Worm (Caenorhabditis elegans): Measurements from ENCODE around the gene F54C9.14.

Gene F54C9.14

DNA sequence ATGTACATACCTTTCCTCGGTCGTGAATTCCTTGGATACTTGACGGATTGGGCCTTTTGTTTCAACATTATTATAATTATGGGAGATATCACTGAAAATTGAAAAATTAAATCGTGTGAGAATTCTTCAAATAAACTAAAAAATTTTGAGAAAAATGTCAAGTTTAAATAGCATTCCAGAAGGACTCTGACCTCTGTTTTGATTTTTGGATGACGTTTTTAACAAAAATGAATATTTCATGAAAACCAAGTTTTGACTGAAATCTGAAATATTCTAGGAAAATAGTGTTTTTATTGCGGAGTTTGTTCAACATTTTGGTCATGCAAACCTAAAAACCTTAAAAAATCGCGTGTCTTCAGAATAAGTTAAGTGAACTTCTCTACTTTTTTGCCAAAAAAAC lies 5.9 kb upstream of the F54C9.14 start, which contains the start of gene glb-27:
glb-27 (minus strand) TSS at position 101 of the 400 bp plus-strand sequence.
- no peak for TF ChIP-seq unc-62 (GFP tag; optimal IDR thresholded peaks at IDR 0.05)

DNA sequence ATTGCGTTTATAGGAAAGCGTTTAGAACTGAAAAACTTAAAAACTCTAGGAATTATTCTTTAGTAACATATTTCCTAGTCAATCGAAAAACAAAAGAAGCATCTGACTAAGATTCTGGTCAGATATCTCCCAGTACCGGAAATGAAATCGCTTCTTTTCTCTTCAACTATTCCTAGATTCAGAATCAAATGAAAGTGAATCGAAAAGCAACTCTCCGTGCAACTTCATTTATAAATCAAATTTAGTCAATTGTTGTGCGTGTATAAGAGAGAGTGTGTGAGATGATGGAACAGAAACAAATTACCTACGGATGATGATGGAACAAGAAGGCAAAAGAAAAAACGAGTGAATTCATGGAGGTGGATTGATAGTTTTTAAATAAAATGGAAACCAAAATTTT lies 2.9 kb upstream of the F54C9.14 start:
- TF ChIP-seq unc-62 (GFP tag; optimal IDR thresholded peaks at IDR 0.05) = no peak

DNA sequence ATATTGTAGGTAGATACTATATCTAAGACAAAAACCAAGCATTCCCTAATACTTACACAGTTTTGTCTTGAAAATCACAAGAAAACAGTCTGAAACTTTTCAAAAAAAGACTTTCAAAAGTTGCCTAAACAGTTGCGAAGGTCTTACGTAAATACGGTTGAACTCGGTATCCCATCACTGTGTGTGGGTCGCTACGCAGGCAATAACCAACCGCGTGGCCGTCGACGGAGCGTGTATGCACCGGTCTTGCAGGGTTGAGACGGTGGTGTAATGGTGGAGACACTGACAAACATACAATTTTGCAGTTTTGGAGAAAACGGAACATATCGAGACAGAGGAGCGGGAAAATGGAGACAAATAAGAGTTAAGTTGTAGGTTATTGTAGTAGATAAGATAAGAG lies 875 bp upstream of the F54C9.14 start, which contains the start of gene iff-2:
iff-2 (minus strand) TSS at position 141 of the 400 bp plus-strand sequence.
- no peak for TF ChIP-seq unc-62 (GFP tag; optimal IDR thresholded peaks at IDR 0.05)

- TF ChIP-seq unc-62 (GFP tag; optimal IDR thresholded peaks at IDR 0.05) = no peak
Measured at ce11 chrII:8566039-8566438, 3.9 kb downstream of the F54C9.14 start, which contains the start of gene stc-1. Gene stc-1, minus strand, starts transcription at chrII:8566139.

DNA sequence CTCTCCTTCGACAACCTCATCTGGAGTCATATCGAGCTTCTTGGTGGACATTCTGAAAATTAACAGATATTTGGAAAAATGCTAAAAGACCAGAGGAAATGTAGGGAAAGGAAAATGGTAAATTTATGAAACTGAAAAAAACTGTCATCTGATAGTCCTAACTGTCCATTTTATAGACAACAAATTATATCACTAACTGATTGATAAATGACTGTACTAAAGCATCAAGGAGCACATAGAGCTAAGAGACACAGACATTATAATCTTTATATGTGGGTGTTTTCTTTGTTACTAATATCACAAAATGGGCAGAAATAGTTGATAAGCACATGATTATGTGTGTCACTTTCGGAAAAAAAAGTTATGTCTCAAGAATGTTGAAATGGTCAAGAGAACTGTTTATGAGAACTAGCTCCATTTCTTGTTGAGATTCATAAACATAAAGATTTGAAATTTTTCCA lies 4.7 kb downstream of the F54C9.14 start, which contains the start of gene F54C9.3:
F54C9.3 (minus strand) TSS at position 51 of the 461 bp plus-strand sequence.
- TF ChIP-seq unc-62 (GFP tag; optimal IDR thresholded peaks at IDR 0.05) = no peak

DNA sequence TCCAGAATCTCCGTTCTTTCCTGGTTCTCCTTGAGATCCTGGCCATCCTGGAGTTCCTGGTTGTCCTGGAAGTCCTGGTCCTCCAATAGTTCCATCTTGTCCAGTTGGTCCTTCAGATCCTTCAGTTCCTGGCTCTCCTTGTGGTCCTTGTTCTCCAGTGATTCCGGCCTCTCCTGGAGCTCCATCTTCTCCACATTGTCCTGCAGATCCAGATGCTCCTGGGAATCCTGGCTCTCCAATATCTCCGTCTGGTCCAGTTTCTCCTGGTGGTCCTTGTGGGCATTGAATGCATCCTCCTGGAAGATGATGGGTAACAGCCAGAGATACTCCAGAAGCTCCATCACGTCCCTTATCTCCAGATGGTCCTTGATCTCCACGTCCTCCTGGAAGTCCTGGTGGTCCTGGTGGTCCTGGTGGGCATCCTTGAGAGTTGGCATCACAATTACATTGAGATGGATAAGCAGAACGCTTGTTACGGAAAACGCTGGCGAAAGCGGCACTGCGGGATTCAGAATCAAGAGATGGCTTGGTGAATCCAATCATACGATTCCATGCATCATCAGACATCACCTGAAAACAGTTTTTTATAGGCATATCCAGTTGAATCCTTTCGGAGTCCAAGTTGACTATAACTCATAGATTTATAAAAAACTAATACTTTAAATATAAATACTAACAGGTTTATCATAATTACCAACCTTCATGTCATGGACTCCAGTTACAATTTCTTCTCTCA lies 6.3 kb downstream of the F54C9.14 start:
- TF ChIP-seq unc-62 (GFP tag; optimal IDR thresholded peaks at IDR 0.05) = no peak

DNA sequence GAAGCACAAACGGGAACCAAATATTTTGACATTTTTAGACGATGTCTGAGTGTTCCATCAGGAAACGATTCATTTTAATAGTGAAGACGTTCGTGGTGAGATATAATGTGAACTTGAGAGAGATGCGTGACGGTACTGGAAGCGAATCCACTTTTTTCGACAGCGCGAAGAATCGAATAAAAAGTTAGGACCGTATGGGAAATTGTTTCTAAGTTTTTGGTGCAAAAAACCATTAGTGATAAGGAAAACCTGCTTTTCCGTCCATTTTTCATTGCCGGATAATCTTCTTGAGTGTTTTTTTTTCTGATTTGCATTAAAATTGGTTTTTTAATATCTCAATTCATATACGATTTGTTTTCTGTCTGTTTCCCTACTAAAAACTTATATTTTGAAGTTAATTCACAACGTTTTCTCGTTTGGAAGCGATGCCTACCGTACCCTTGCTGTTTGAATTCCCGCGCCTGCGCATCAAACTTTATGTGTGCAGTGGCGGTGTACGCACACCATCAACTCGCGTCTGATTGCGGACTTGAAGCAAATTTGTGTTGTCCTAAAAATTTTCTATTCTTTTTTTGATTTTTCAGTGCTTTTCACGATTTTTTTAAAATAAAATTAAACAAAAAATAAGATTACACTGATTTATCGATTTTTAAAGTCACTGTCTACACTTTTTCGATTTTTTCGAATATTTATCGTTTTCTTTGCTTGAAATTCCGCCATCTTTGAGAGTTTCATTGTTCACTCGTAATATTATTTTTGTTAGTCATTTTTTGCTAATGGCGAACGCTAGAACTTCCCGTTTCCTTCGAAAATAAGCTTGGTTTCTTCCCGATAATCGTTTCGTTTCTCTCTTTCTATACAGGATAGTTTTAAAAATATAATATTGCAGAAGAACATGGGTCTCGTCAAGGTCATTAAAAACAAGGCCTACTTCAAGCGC lies 7.2 kb downstream of the F54C9.14 start, which contains the start of the genes col-38 and rpl-5:
col-38 (minus strand) TSS at position 51 of the 940 bp plus-strand sequence.
rpl-5 (plus strand) TSS at position 890 of the 940 bp plus-strand sequence.
- TF ChIP-seq unc-62 (GFP tag; optimal IDR thresholded peaks at IDR 0.05) = no peak

DNA sequence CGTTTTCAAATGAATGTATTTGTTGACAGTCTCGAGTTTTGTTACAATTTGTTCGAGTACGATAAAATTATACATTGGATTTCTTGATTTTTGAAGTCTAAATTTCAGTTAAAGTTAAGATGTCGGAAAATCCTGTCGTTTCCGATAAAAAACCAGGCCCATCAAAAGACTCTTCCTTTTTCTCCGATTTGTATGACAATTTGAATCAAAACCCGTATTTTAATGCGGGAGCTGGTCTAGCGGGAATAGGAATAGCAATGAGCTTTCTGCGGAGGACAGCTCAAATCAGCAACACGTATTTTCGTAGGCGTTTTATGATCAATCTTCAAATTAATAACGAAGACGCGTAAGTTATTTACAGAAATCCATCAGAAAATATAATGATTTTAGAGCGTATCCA lies 8.9 kb downstream of the F54C9.14 start, which contains the start of gene bcs-1:
bcs-1 (plus strand) TSS at position 109 of the 400 bp plus-strand sequence.
- no peak for TF ChIP-seq unc-62 (GFP tag; optimal IDR thresholded peaks at IDR 0.05)

DNA sequence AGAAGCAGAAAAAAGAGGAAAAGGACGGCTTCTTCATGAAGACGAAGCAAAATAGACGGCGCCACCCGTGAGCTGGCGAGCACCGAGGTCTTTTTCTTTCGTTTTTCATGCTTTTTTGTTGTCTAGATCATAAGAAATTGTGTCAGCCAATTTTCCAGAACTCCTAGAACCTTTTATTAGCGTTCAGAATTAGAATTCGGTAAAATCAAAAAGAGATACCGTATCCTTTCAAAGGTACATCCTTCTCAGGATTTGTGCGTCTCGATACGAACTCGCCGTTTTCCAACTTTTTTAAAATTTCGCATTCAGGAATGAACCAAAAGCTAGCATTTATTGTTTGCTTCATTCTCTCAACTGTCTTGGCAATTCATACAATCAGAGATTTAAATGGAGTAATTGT lies 10.9 kb downstream of the F54C9.14 start, which contains the start of gene F54C9.7:
F54C9.7 (plus strand) TSS at position 301 of the 400 bp plus-strand sequence.
- TF ChIP-seq unc-62 (GFP tag; optimal IDR thresholded peaks at IDR 0.05) = no peak

ce11 chrII:8575184-8575583 lies 13.1 kb downstream of the F54C9.14 start, which contains the start of gene puf-5:
Gene puf-5, plus strand, starts transcription at chrII:8575541.
- no peak for TF ChIP-seq unc-62 (GFP tag; optimal IDR thresholded peaks at IDR 0.05)

ce11 chrII:8577509-8578099 lies 15.5 kb downstream of the F54C9.14 start, which contains the start of gene F54C9.9:
Gene F54C9.9, plus strand, starts transcription at chrII:8578049.
- no peak for TF ChIP-seq unc-62 (GFP tag; optimal IDR thresholded peaks at IDR 0.05)

DNA sequence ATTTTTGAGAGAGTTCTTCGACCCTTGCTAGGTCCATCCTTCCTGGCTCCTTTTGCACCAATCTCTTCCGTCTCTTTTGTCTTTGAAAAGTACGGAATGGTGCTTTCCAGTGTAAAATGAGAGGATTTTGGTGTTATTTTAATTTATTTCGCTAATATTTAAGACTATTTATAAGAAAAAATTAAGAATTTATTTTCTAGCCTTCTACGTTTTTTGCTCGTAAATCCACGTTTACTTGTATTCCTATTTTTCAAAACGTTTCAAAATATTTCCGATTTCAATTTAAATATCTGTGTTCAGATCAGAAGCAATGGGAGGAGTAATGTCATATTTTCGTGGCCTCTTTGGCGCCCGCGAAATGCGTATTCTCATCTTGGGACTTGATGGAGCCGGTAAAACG lies 19.6 kb downstream of the F54C9.14 start, which contains the start of gene arl-1:
arl-1 (plus strand) TSS at position 301 of the 400 bp plus-strand sequence.
- no peak for TF ChIP-seq unc-62 (GFP tag; optimal IDR thresholded peaks at IDR 0.05)

DNA sequence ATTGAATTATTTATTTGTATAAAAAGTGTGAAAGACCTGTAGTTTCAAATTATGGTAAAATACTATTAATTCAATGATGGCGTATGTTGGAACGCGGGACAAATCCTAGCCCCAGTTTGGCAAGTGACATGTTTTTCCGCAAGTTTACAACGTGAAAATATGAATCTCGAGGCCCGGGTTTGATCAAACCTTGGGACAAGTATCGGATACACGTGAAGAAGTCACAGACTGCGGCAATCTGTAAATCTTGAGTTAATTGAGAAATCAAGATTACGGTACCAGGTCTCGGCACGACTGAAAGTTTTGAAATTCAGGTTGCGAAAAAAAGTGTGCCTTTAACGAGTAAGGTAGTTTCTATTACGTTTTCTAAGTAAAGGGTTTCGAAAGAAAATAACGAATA lies 20.9 kb downstream of the F54C9.14 start:
- no peak for TF ChIP-seq unc-62 (GFP tag; optimal IDR thresholded peaks at IDR 0.05)

- TF ChIP-seq unc-62 (GFP tag; optimal IDR thresholded peaks at IDR 0.05) = no peak
Measured at ce11 chrII:8585036-8585627, 23.0 kb downstream of the F54C9.14 start, which contains the start of gene F54C9.11. Gene F54C9.11, minus strand, starts transcription at chrII:8585086.

- TF ChIP-seq unc-62 (GFP tag; optimal IDR thresholded peaks at IDR 0.05) = no peak
Measured at ce11 chrII:8585921-8586320, 23.8 kb downstream of the F54C9.14 start.

All from whole organism, dauer.